Fruit fly (Drosophila melanogaster) whole organism, prepupa: Measurements from ENCODE around the gene Mlc2.

ENCODE experiments used
- Blimp-1 ChIP-seq: fragments of 200-800 bp; sonication (Bioruptor generic); optimal IDR thresholded peaks from 3 replicates; lab custom pipeline; 2017; ENCODE audit warnings: missing biosample characterization, missing genetic modification characterization, mild to moderate bottlenecking, moderate library complexity, missing genetic modification reagents
- CG10631 ChIP-seq: fragments of 200-800 bp; sonication (Bioruptor generic); optimal IDR thresholded peaks from 2 replicates; lab custom pipeline; 2016; ENCODE audit warnings: missing biosample characterization, missing genetic modification characterization
- CG10669 ChIP-seq: fragments of 200-800 bp; sonication (Bioruptor generic); optimal IDR thresholded peaks from 3 replicates; lab custom pipeline; 2018; ENCODE audit warnings: missing biosample characterization, mild to moderate bottlenecking, missing genetic modification characterization, moderate library complexity
- CG11294 ChIP-seq: fragments of 200-800 bp; sonication (Bioruptor generic); IDR thresholded peaks from 2 replicates; pipeline ENCODE4 v1.3.6; 2022; ENCODE audit warnings: missing biosample characterization, missing genetic modification characterization
- CG11902 ChIP-seq: fragments of 200-800 bp; sonication (Bioruptor generic); optimal IDR thresholded peaks from 3 replicates; lab custom pipeline; 2016; ENCODE audit warnings: missing biosample characterization, missing genetic modification characterization
- CG15336 ChIP-seq: fragments of 200-800 bp; sonication (Bioruptor generic); IDR thresholded peaks from 2 replicates; pipeline ENCODE4 v1.3.6; 2022; ENCODE audit warnings: missing biosample characterization, missing genetic modification characterization
- CG1621 ChIP-seq: fragments of 200-800 bp; sonication (Bioruptor generic); optimal IDR thresholded peaks from 3 replicates; lab custom pipeline; 2018; ENCODE audit warnings: missing biosample characterization, mild to moderate bottlenecking, missing genetic modification characterization
- CG16779 ChIP-seq: fragments of 200-800 bp; sonication (Bioruptor generic); optimal IDR thresholded peaks from 3 replicates; lab custom pipeline; 2017; ENCODE audit warnings: missing biosample characterization, mild to moderate bottlenecking, missing genetic modification characterization
- CG3032 ChIP-seq: fragments of 200-800 bp; optimal IDR thresholded peaks from 2 replicates; lab custom pipeline; 2019; ENCODE audit warnings: missing biosample characterization, mild to moderate bottlenecking, missing genetic modification characterization, moderate library complexity
- CG31627 ChIP-seq: fragments of 200-800 bp; sonication (Bioruptor generic); optimal IDR thresholded peaks from 3 replicates; lab custom pipeline; 2016; ENCODE audit warnings: missing biosample characterization, missing genetic modification characterization
- CG32006 ChIP-seq: fragments of 200-800 bp; sonication (Bioruptor generic); optimal IDR thresholded peaks from 3 replicates; lab custom pipeline; 2017; ENCODE audit warnings: missing biosample characterization, mild to moderate bottlenecking, missing genetic modification characterization
- CG34406 ChIP-seq: fragments of 200-800 bp; sonication (Bioruptor generic); optimal IDR thresholded peaks from 3 replicates; lab custom pipeline; 2016; ENCODE audit warnings: missing biosample characterization, missing genetic modification characterization
- CG3919 ChIP-seq: fragments of 200-800 bp; sonication (Bioruptor generic); optimal IDR thresholded peaks from 3 replicates; lab custom pipeline; 2016; ENCODE audit warnings: missing biosample characterization, missing genetic modification characterization
- CG4318 ChIP-seq: fragments of 200-800 bp; sonication (Bioruptor generic); optimal IDR thresholded peaks from 3 replicates; lab custom pipeline; 2017; ENCODE audit warnings: missing biosample characterization, mild to moderate bottlenecking, missing genetic modification characterization
- CG6163 ChIP-seq: fragments of 200-800 bp; sonication (Bioruptor generic); IDR thresholded peaks from 3 replicates; pipeline ENCODE4 v1.3.6; 2022; ENCODE audit warnings: missing biosample characterization, missing genetic modification characterization
- CG6808 ChIP-seq: fragments of 200-800 bp; sonication (Bioruptor generic); optimal IDR thresholded peaks from 3 replicates; lab custom pipeline; 2017; ENCODE audit warnings: missing biosample characterization, missing genetic modification characterization, mild to moderate bottlenecking, moderate library complexity, missing genetic modification reagents
- CG6854 ChIP-seq: fragments of 200-800 bp; sonication (Bioruptor generic); optimal IDR thresholded peaks from 2 replicates; lab custom pipeline; 2017; ENCODE audit warnings: missing biosample characterization, mild to moderate bottlenecking, missing genetic modification characterization
- CG7368 ChIP-seq: fragments of 200-800 bp; sonication (Bioruptor generic); optimal IDR thresholded peaks from 3 replicates; lab custom pipeline; 2016; ENCODE audit warnings: missing biosample characterization, missing genetic modification characterization
- CG8119 ChIP-seq: fragments of 200-800 bp; sonication (Bioruptor generic); IDR thresholded peaks from 3 replicates; pipeline ENCODE4 v1.3.6; 2022; ENCODE audit warnings: missing biosample characterization, missing genetic modification characterization
- CG8319 ChIP-seq: fragments of 200-800 bp; sonication (Bioruptor generic); optimal IDR thresholded peaks from 3 replicates; lab custom pipeline; 2016; ENCODE audit warnings: missing biosample characterization, missing genetic modification characterization
- CG8632 ChIP-seq: fragments of 200-800 bp; sonication (Bioruptor generic); optimal IDR thresholded peaks from 3 replicates; lab custom pipeline; 2016; ENCODE audit warnings: missing biosample characterization, missing genetic modification characterization
- Eip78C ChIP-seq: fragments of 200-800 bp; sonication (Bioruptor generic); peaks from one replicate; lab custom pipeline; 2016; ENCODE audit warnings: missing biosample characterization, missing genetic modification characterization
- Eip93F ChIP-seq: fragments of 200-800 bp; sonication (Bioruptor generic); optimal IDR thresholded peaks from 2 replicates; lab custom pipeline; 2016; ENCODE audit warnings: missing biosample characterization, mild to moderate bottlenecking, missing genetic modification characterization
- Ets21C ChIP-seq: fragments of 200-800 bp; sonication (Bioruptor generic); optimal IDR thresholded peaks from 3 replicates; lab custom pipeline; 2016; ENCODE audit warnings: missing biosample characterization, missing genetic modification characterization
- Ets96B ChIP-seq: fragments of 200-800 bp; optimal IDR thresholded peaks from 2 replicates; lab custom pipeline; 2019; ENCODE audit warnings: missing biosample characterization, mild to moderate bottlenecking, missing genetic modification characterization, moderate library complexity
- Hr4 ChIP-seq: fragments of 200-800 bp; sonication (Bioruptor generic); optimal IDR thresholded peaks from 3 replicates; lab custom pipeline; 2016; ENCODE audit warnings: missing biosample characterization, missing genetic modification characterization
- Lpt ChIP-seq: fragments of 200-800 bp; sonication (Bioruptor generic); optimal IDR thresholded peaks from 3 replicates; lab custom pipeline; 2016; ENCODE audit warnings: missing biosample characterization, missing genetic modification characterization
- OdsH ChIP-seq: fragments of 200-800 bp; sonication (Bioruptor generic); optimal IDR thresholded peaks from 3 replicates; lab custom pipeline; 2016; ENCODE audit warnings: missing biosample characterization, missing genetic modification characterization
- Sox102F ChIP-seq: fragments of 200-800 bp; sonication (Bioruptor generic); optimal IDR thresholded peaks from 2 replicates; lab custom pipeline; 2016; ENCODE audit warnings: missing biosample characterization, mild to moderate bottlenecking, missing genetic modification characterization
- acj6 ChIP-seq: fragments of 200-800 bp; sonication (Bioruptor generic); optimal IDR thresholded peaks from 3 replicates; lab custom pipeline; 2016; ENCODE audit warnings: missing biosample characterization, missing genetic modification characterization
- dac ChIP-seq: fragments of 200-800 bp; sonication (Bioruptor generic); optimal IDR thresholded peaks from 2 replicates; lab custom pipeline; 2017; ENCODE audit warnings: missing biosample characterization, mild to moderate bottlenecking, missing genetic modification characterization
- dsx ChIP-seq: fragments of 200-800 bp; optimal IDR thresholded peaks from 3 replicates; lab custom pipeline; 2019; ENCODE audit warnings: missing biosample characterization, mild to moderate bottlenecking, missing genetic modification characterization, moderate library complexity; ENCODE audit not compliant: poor library complexity, severe bottlenecking
- eg ChIP-seq: fragments of 200-800 bp; sonication (Bioruptor generic); IDR thresholded peaks from 3 replicates; pipeline ENCODE4 v1.3.6; 2022; ENCODE audit warnings: missing biosample characterization, missing genetic modification characterization
- esn ChIP-seq: fragments of 200-800 bp; sonication (Bioruptor generic); optimal IDR thresholded peaks from 2 replicates; lab custom pipeline; 2016; ENCODE audit warnings: missing biosample characterization, mild to moderate bottlenecking, missing genetic modification characterization, moderate library complexity
- fd59A ChIP-seq: fragments of 200-800 bp; sonication (Bioruptor generic); optimal IDR thresholded peaks from 2 replicates; lab custom pipeline; 2017; ENCODE audit warnings: missing biosample characterization, mild to moderate bottlenecking, missing genetic modification characterization, missing genetic modification reagents
- fkh ChIP-seq: fragments of 200-800 bp; sonication (Bioruptor generic); optimal IDR thresholded peaks from 3 replicates; lab custom pipeline; 2017; ENCODE audit warnings: missing biosample characterization, mild to moderate bottlenecking, missing genetic modification characterization, moderate library complexity
- lz ChIP-seq: fragments of 200-800 bp; sonication (Bioruptor generic); optimal IDR thresholded peaks from 3 replicates; lab custom pipeline; 2016; ENCODE audit warnings: missing biosample characterization, missing genetic modification characterization
- salr ChIP-seq, 2 experiments: fragments of 200-800 bp; sonication (Bioruptor generic); optimal IDR thresholded peaks; 3 replicates each; lab custom pipeline; 2016 to 2018; ENCODE audit warnings: missing biosample characterization in 2 of 2, missing genetic modification characterization in 2 of 2, mild to moderate bottlenecking in 1 of 2
- spab ChIP-seq: fragments of 200-800 bp; sonication (Bioruptor generic); optimal IDR thresholded peaks from 2 replicates; lab custom pipeline; 2017; ENCODE audit warnings: missing biosample characterization, mild to moderate bottlenecking, missing genetic modification characterization, missing genetic modification reagents
- ss ChIP-seq, 2 experiments: fragments of 200-800 bp; sonication (Bioruptor generic); optimal IDR thresholded peaks; 2 replicates in 1 of 2; 3 replicates in 1 of 2; lab custom pipeline; 2017 to 2018; ENCODE audit warnings: mild to moderate bottlenecking in 2 of 2, missing biosample characterization in 2 of 2, missing genetic modification characterization in 2 of 2, moderate library complexity in 1 of 2
- svp ChIP-seq: fragments of 200-800 bp; sonication (Bioruptor generic); peaks from one replicate; lab custom pipeline; 2016; ENCODE audit warnings: missing biosample characterization, missing genetic modification characterization
- topi ChIP-seq: fragments of 200-800 bp; sonication (Bioruptor generic); optimal IDR thresholded peaks from 3 replicates; lab custom pipeline; 2016; ENCODE audit warnings: missing biosample characterization, missing genetic modification characterization
- vri ChIP-seq: fragments of 200-800 bp; sonication (Bioruptor generic); optimal IDR thresholded peaks from 3 replicates; lab custom pipeline; 2016; ENCODE audit warnings: missing biosample characterization, mild to moderate bottlenecking, missing genetic modification characterization

Gene Mlc2

DNA sequence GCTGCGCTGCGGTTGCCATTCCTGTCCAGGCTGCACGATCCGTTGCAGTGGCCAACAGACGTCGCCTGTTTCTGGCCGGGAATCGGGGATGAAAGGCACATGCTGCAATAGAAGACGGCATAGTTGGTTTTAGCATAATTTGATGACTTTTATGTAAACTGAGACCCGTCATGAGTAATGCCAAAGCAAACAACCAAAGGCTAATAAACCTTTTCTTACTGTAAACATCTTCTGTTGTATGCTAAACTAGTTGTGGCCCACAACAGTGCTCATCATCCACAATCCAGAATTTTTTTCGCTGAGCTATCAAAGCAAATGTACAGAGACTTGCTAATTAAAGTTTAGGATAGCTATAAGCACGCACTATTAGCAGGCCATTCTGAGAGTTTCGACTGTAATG lies 24.4 kb upstream of the Mlc2 start:
- peak; percentile 85 for TF ChIP-seq fkh
- TF ChIP-seq acj6 (GFP tag; lab: Kevin White, UChicago) = no peak

DNA sequence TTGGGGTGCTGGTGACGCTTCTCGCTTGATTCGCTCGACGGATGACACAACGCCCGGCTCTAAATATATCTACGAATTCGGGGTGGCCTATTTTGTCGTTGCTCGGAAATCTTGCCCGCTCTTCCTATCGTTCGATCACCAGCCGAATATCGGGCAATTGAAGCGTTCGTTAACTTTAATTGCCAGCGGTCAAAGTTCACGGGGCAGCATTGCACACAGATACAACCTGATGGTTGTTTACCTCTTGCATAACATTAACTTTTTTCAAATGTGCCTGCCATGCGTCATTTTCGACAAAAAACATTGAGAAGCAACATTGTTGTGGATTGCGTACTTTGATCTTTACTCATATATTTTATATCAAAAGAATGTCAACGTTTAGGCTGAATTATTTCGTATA lies 23.4 kb upstream of the Mlc2 start:
- TF ChIP-seq eg (GFP tag; lab: Robert Waterston, UW) (no peak), CG16779 (tag; lab: Kevin White, UChicago) (no peak), fkh (no peak), fd59A (GFP tag; lab: Kevin White, UChicago) (no peak), CG10631 (GFP tag; lab: Kevin White, UChicago) (no peak), dsx (no peak), esn (no peak), OdsH (GFP tag; lab: Kevin White, UChicago) (no peak), Ets96B (tag; lab: Kevin White, UChicago) (no peak), svp (GFP tag; lab: Kevin White, UChicago) (no peak)
- TF ChIP-seq, all 60 proteins: peak for 0

DNA sequence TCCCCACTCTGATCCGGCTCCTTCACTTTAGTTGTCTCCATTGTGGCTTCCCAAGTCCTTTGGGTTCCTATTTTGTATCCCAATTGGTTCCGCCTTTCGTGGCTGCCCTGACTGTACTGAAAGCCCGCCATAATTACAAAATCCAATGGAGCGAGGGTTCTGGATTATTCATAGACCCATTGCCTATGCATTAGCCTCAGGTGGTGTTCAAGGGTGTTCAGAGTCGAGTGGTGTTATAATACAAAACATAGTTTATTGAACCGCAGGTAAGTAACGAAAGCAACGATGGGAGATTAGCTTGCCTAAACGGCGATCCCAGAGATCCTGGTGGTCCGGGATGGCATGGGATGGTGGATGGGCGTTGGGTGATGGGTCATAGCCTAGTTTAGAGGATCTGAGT lies 21.8 kb upstream of the Mlc2 start, which contains the start of gene CG15531:
TSS of gene CG15531 (minus strand) at position 101 of the 400 bp plus-strand sequence.
- TF ChIP-seq CG6808 (GFP tag; lab: Kevin White, UChicago) (no peak), ss (GFP tag; optimal IDR thresholded peaks at IDR 0.05; lab: Kevin White, UChicago) (no peak), CG7368 (GFP tag; lab: Kevin White, UChicago) (no peak), CG8632 (GFP tag; lab: Kevin White, UChicago) (no peak), Blimp-1 (GFP tag; lab: Kevin White, UChicago) (no peak), CG3919 (GFP tag; lab: Kevin White, UChicago) (no peak), CG31627 (GFP tag; lab: Kevin White, UChicago) (no peak), CG6163 (GFP tag; lab: Robert Waterston, UW) (no peak), CG6854 (GFP tag; lab: Kevin White, UChicago) (no peak), CG34406 (no peak), eg (GFP tag; lab: Robert Waterston, UW) (no peak), Hr4 (no peak), CG3032 (tag; lab: Kevin White, UChicago) (no peak), CG1621 (tag; lab: Kevin White, UChicago) (no peak), CG32006 (GFP tag; lab: Kevin White, UChicago) (no peak), CG4318 (GFP tag; lab: Kevin White, UChicago) (no peak), CG11294 (GFP tag; lab: Robert Waterston, UW) (no peak), CG10669 (GFP tag; lab: Kevin White, UChicago) (no peak), Eip93F (GFP tag; lab: Kevin White, UChicago) (no peak), Ets96B (tag; lab: Kevin White, UChicago) (no peak)

DNA sequence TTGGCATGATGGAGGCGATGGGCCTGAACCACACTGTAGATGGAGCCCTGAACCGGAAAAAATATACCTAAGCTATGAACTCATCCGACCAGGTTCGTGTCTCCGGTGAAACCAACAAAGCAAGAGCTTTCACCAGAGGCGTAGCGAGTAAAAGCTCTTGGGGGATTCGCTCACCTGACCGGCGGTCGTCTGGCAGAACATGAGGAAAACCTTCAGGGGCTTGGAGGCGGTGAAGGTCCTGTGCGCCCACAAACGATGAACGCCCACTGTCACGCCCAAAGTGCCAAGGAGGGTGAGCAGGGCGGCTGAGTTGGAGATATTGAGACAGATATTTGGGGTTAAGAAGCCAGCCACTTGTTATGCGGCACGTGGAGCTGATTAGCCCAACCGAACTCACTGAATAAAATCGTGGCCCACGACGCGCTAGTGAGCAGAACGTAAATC lies 21.3 kb upstream of the Mlc2 start:
- no peak for TF ChIP-seq Blimp-1 (GFP tag; lab: Kevin White, UChicago)
- peak; percentile 34; the same call in 1 of the 2 replicates for TF ChIP-seq CG15336 (GFP tag; lab: Robert Waterston, UW)
- TF ChIP-seq CG8632 (GFP tag; lab: Kevin White, UChicago) = no peak
- TF ChIP-seq topi (GFP tag; lab: Kevin White, UChicago) = no peak
- TF ChIP-seq CG10669 (GFP tag; lab: Kevin White, UChicago) = no peak
- TF ChIP-seq vri (GFP tag; lab: Kevin White, UChicago) = no peak
- TF ChIP-seq CG32006 (GFP tag; lab: Kevin White, UChicago) = peak; percentile 23
- TF ChIP-seq CG31627 (GFP tag; lab: Kevin White, UChicago) = peak; percentile 49
- no peak for TF ChIP-seq fkh
- TF ChIP-seq Hr4 = no peak
- TF ChIP-seq CG16779 (tag; lab: Kevin White, UChicago) = no peak
- no peak for TF ChIP-seq Lpt (GFP tag; lab: Kevin White, UChicago)
- TF ChIP-seq CG6808 (GFP tag; lab: Kevin White, UChicago) = no peak
- TF ChIP-seq lz (GFP tag; lab: Kevin White, UChicago) = peak; percentile 44
- TF ChIP-seq dsx = no peak
- peak; percentile 83 for TF ChIP-seq svp (GFP tag; lab: Kevin White, UChicago)
- TF ChIP-seq spab (GFP tag; lab: Kevin White, UChicago) = no peak
- no peak for TF ChIP-seq dac (GFP tag; lab: Kevin White, UChicago)
- no peak for TF ChIP-seq salr (GFP tag; optimal IDR thresholded peaks at IDR 0.05; lab: Kevin White, UChicago)
- no peak for TF ChIP-seq Eip78C (GFP tag; lab: Kevin White, UChicago)
- TF ChIP-seq CG11294 (GFP tag; lab: Robert Waterston, UW) = no peak
- TF ChIP-seq CG8319 (GFP tag; lab: Kevin White, UChicago) = no peak
- TF ChIP-seq CG3919 (GFP tag; lab: Kevin White, UChicago) = peak; percentile 12
- peak; percentile 5 for TF ChIP-seq acj6 (GFP tag; lab: Kevin White, UChicago)
- peak; percentile 17 for TF ChIP-seq OdsH (GFP tag; lab: Kevin White, UChicago)
- TF ChIP-seq Ets96B (tag; lab: Kevin White, UChicago) = no peak
- TF ChIP-seq CG8119 = no peak; the same call in 2 of the 3 replicates
- TF ChIP-seq CG11902 (GFP tag; lab: Kevin White, UChicago) = no peak
- TF ChIP-seq Sox102F (GFP tag; lab: Kevin White, UChicago) = no peak
- no peak for TF ChIP-seq fd59A (GFP tag; lab: Kevin White, UChicago)
- TF ChIP-seq Ets21C (GFP tag; lab: Kevin White, UChicago) = no peak
